Worm (Caenorhabditis elegans): ENCODE measurements around the gene sti-1.
"Not testable (repeated sequence)": the region's sequence is repeated elsewhere in the genome, so short reads cannot be mapped to it uniquely, and the experiment has no call there.

Gene sti-1

DNA sequence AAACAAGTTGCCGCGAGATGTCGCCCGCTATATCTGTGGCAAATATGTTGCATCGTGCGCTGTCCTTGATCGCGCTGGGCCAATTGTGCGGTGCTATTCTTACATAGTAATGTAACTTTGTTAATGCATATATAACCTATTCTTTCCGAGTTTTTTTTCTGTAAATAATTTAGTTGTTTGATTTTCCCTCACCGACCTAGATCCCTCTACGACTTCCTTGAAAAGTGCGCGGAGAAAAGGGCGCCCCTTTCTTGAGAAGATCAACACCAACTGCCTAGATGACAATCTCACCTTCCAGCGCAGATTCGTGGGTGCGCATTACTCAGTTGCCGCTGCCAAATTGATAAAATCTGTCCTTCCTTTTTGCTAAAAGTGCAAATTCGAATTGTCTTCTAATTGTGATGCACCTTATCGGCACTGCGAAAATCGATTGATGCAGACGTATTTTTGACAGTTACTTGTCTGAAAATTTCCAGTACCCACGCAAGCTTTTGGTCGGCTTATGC, 28.3 kb downstream of the sti-1 start:
- no peak for TF ChIP-seq unc-62 (GFP tag; optimal IDR thresholded peaks at IDR 0.05)

DNA sequence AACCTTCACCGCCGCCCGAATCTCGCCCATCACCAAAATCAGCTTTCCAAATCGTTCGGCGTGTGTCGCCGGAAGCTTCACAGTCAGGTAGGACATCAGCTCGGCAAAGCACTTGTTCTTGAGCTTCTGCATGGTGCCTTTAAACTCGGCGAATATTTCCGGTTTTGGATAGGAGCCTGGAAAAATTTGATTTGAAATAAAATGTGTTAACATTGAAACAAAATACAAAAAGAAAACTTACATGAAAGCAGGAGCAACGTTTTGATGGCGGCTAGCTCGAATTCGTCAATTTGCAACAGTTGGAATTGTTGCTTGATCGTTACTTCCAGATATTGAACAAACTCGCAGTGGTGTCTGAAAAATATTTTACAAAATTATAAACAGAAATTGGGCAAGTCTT, 29.4 kb downstream of the sti-1 start:
- TF ChIP-seq unc-62 (GFP tag; optimal IDR thresholded peaks at IDR 0.05): no peak

- no peak for TF ChIP-seq unc-62 (GFP tag; optimal IDR thresholded peaks at IDR 0.05)
These were observed 30.2 kb downstream of the sti-1 start for ce11 chrV:803472-803871.

DNA sequence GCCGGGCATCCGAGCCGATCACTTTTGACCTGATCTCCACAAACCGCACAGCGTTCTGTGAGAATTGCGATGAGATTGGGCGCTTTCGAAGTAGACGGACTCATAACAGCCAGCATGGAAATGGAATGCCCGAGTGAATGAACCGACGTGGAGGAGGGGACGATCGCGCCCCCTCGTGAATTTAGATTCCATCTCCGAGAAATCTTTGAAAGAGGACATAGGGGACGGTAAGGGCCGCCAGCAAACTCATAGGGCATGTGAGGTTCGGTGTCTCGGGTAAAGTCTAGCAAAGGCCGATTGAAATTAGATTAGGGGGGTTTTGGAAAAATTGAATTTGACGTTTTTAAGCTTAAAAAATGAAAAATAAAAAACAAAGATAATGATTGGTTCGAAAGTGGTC, 31.2 kb downstream of the sti-1 start, which contains the start of gene nhr-270:
Gene nhr-270, minus strand, starts transcription at position 257 of the 400 bp plus-strand sequence.
- TF ChIP-seq unc-62 (GFP tag; optimal IDR thresholded peaks at IDR 0.05): no peak

DNA sequence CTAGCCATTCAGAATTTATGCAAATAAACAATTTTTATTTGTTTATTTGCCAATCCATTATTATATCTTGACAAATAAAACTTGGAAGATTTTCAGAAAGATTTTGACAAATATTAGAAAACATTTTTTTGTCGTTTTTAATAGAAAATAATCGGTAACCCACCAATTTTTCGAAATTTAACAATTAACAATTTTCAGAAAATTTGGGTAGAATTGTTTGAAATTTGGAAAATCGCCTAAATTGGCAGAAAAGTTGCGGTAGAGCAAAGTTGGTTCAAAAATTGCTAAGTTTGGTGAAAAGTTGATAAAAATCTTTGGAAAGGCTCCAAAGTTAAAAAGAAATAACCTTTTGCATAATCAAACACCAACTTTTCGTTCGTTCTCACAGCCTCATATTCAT, 34.9 kb downstream of the sti-1 start:
- no peak for TF ChIP-seq unc-62 (GFP tag; optimal IDR thresholded peaks at IDR 0.05)

DNA sequence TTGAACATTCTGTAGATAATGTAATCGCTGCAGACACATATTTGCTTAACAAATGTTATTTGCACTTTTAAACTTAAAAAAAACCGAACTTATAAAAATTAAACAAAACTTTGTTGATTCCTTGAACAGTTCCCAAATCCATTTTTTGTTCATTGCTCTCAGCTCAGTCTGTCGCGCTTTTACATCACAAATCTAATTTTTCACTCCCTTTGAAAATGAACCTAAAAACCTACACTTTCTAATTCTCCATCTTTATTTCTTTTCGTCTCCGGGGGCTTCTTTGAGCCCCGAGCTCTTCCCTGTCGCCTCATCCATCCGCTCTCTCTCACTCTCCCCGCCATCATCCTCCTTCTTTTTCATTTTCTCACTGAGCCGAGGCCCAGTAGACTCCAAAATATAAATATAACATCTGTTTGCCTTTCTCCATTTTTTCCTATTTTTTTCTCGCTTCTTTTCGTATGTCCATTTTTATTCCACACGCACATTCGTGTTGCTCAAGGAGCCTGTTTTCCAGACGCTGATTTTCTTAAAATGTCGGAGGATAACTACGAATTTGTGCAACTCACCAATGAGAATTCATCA, 37.1 kb downstream of the sti-1 start, which contains the start of gene R13D11.4:
Gene R13D11.4, plus strand, starts transcription at position 532 of the 582 bp plus-strand sequence.
- no peak for TF ChIP-seq unc-62 (GFP tag; optimal IDR thresholded peaks at IDR 0.05)

DNA sequence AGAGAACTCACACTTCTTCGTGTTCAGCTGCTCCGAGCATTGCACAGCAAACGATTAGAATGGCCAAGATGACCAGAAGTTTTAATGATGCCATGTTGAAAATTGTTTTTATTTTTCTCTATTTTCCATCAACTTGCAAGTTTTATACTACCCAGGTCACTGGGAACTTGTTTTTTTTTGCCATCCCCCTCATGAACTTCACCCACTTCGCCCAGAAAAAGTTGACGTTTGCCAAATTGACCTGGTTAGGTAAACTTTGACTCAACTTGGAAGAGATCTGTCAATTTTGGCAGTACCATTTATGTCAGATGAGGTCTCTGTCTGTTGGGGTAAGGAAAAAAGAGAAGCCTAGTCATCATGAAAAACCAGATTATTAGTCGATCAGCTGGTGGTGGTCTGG, 39.8 kb downstream of the sti-1 start, which contains the start of gene R13D11.10:
Gene R13D11.10, minus strand, starts transcription at position 101 of the 400 bp plus-strand sequence.
- TF ChIP-seq unc-62 (GFP tag; optimal IDR thresholded peaks at IDR 0.05): no peak

- TF ChIP-seq unc-62 (GFP tag; optimal IDR thresholded peaks at IDR 0.05): no peak
These were observed 41.4 kb downstream of the sti-1 start, which contains the start of gene R13D11.3 for ce11 chrV:814716-815115. Gene R13D11.3, plus strand, starts transcription at chrV:815016.

DNA sequence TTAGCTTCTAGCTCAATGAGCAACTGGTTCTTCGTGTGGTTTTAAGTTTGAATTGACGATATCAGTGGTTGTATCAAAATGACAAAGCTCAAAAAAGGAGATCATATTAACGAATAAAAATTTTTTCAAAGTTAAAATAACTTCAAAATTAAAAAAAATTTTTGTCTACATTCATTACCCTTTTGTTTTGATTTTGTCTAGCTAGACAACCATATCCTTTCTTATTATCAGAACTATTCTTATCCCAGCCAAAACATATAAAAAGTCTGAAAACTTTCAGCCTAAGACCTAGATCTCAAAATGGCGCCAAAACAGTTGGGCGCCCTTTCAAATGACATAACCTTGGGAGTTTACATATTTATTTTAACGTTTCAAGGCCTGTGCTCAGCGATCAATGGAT, 43.9 kb downstream of the sti-1 start, which contains the start of gene R13D11.1:
Gene R13D11.1, plus strand, starts transcription at position 301 of the 400 bp plus-strand sequence.
- TF ChIP-seq unc-62 (GFP tag; optimal IDR thresholded peaks at IDR 0.05): no peak

DNA sequence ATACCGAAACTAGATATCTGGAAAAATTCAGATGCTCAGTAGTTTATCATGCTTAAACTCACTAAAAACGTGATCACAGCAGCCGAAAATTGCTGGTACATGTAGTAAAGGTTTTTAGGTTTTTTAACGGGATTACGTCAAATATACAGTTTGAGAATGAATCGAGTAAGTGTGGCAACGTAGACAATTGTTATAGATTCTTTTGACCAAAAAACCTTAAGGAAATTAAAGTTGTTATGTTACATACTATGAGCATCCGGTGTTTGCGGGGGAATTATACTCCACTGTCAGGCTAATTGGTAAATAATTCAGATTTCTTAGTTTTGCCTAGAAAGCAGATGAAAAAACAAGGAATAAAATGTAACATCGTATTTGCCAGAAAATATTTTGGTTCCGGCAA, 47.3 kb downstream of the sti-1 start, which contains the start of gene srx-32:
Gene srx-32, minus strand, starts transcription at position 101 of the 400 bp plus-strand sequence.
- TF ChIP-seq unc-62 (GFP tag; optimal IDR thresholded peaks at IDR 0.05): not testable (repeated sequence)

- not testable (repeated sequence) for TF ChIP-seq unc-62 (GFP tag; optimal IDR thresholded peaks at IDR 0.05)
These were observed 49.6 kb downstream of the sti-1 start, which contains the start of gene srx-31 for ce11 chrV:822922-823321. Gene srx-31, minus strand, starts transcription at chrV:823022.
